Fruit fly (Drosophila melanogaster) whole organism, embryonic: ENCODE measurements around the gene MED18.
A peak's percentile ranks its signal among the peaks of the same experiment; 100 is the strongest.

Experiments
- Ada2b ChIP-seq: fragments of 200-800 bp; sonication (Bioruptor generic); IDR thresholded peaks from 2 replicates; pipeline ENCODE4 v1.3.6; 2022; ENCODE audit warnings: missing biosample characterization, missing genetic modification characterization
- Atf6 ChIP-seq: fragments of 200-800 bp; sonication (Bioruptor generic); IDR thresholded peaks from 2 replicates; pipeline ENCODE4 v1.3.6; 2022; ENCODE audit warnings: missing biosample characterization, missing genetic modification characterization
- CG11504 ChIP-seq: fragments of 200-800 bp; sonication (Bioruptor generic); optimal IDR thresholded peaks from 3 replicates; lab custom pipeline; 2019; ENCODE audit warnings: missing biosample characterization, mild to moderate bottlenecking, missing genetic modification characterization, moderate library complexity
- CG12942 ChIP-seq: fragments of 200-800 bp; sonication (Bioruptor generic); optimal IDR thresholded peaks from 3 replicates; lab custom pipeline; 2016; ENCODE audit warnings: missing biosample characterization, missing genetic modification characterization
- CG13296 ChIP-seq: fragments of 200-800 bp; sonication (Bioruptor generic); optimal IDR thresholded peaks from 3 replicates; lab custom pipeline; 2018; ENCODE audit warnings: missing biosample characterization, mild to moderate bottlenecking, missing genetic modification characterization
- CG13624 ChIP-seq: fragments of 200-800 bp; sonication (Bioruptor generic); optimal IDR thresholded peaks from 2 replicates; lab custom pipeline; 2016; ENCODE audit warnings: missing biosample characterization, missing genetic modification characterization
- CG14014 ChIP-seq: fragments of 200-800 bp; sonication (Bioruptor generic); IDR thresholded peaks from 2 replicates; pipeline ENCODE4 v1.3.6; 2022; ENCODE audit warnings: missing biosample characterization, missing genetic modification characterization
- CG14710 ChIP-seq: fragments of 200-800 bp; sonication (Bioruptor generic); optimal IDR thresholded peaks from 3 replicates; lab custom pipeline; 2019; ENCODE audit warnings: missing biosample characterization, mild to moderate bottlenecking, missing genetic modification characterization, moderate library complexity
- CG14860 ChIP-seq: fragments of 200-800 bp; sonication (Bioruptor generic); IDR thresholded peaks from 3 replicates; pipeline ENCODE4 v1.3.6; 2022; ENCODE audit warnings: missing biosample characterization, missing genetic modification characterization; ENCODE audit not compliant: partially characterized antibody
- CG15479 ChIP-seq: fragments of 200-800 bp; sonication (Bioruptor generic); optimal IDR thresholded peaks from 3 replicates; lab custom pipeline; 2019; ENCODE audit warnings: missing biosample characterization, mild to moderate bottlenecking, missing genetic modification characterization, moderate library complexity
- CG17829 ChIP-seq: fragments of 200-800 bp; optimal IDR thresholded peaks from 2 replicates; lab custom pipeline; 2019; ENCODE audit warnings: missing biosample characterization, mild to moderate bottlenecking, missing genetic modification characterization, moderate library complexity
- CG18262 ChIP-seq: fragments of 200-800 bp; optimal IDR thresholded peaks from 3 replicates; lab custom pipeline; 2019; ENCODE audit warnings: missing biosample characterization, mild to moderate bottlenecking, missing genetic modification characterization, moderate library complexity
- CG2202 ChIP-seq: fragments of 200-800 bp; sonication (Bioruptor generic); optimal IDR thresholded peaks from 2 replicates; lab custom pipeline; 2018; ENCODE audit warnings: missing biosample characterization, mild to moderate bottlenecking, missing genetic modification characterization
- CG2678 ChIP-seq: fragments of 200-800 bp; sonication (Bioruptor generic); optimal IDR thresholded peaks from 3 replicates; lab custom pipeline; 2019; ENCODE audit warnings: missing biosample characterization, mild to moderate bottlenecking, missing genetic modification characterization, moderate library complexity
- CG3065 ChIP-seq: fragments of 200-800 bp; sonication (Bioruptor generic); optimal IDR thresholded peaks from 2 replicates; lab custom pipeline; 2016; ENCODE audit warnings: missing biosample characterization, missing genetic modification characterization
- CG4854 ChIP-seq: fragments of 200-800 bp; sonication (Bioruptor generic); optimal IDR thresholded peaks from 2 replicates; lab custom pipeline; 2016; ENCODE audit warnings: missing biosample characterization, missing genetic modification characterization, inconsistent platforms
- CG7928 ChIP-seq: fragments of 200-800 bp; sonication (Bioruptor generic); optimal IDR thresholded peaks from 2 replicates; lab custom pipeline; 2017; ENCODE audit warnings: missing biosample characterization, mild to moderate bottlenecking, missing genetic modification characterization
- CG7963 ChIP-seq: fragments of 200-800 bp; sonication (Bioruptor generic); IDR thresholded peaks from 3 replicates; pipeline ENCODE4 v1.3.6; 2022; ENCODE audit warnings: missing biosample characterization, missing genetic modification characterization; ENCODE audit not compliant: partially characterized antibody
- CkIIα-i1 ChIP-seq: fragments of 200-800 bp; sonication (Bioruptor generic); IDR thresholded peaks from 2 replicates; pipeline ENCODE4 v1.3.6; 2022; ENCODE audit warnings: missing biosample characterization, missing genetic modification characterization
- D ChIP-seq, 2 experiments: fragments of 200-800 bp in 1 of 2; fragments of >200 bp in 1 of 2; sonication (Bioruptor generic) in 1 of 2; optimal IDR thresholded peaks; 2 replicates in 1 of 2; 3 replicates in 1 of 2; lab custom pipeline; 2017; ENCODE audit warnings: mild to moderate bottlenecking in 1 of 2, missing biosample characterization in 1 of 2, missing genetic modification characterization in 1 of 2, missing genetic modification reagents in 1 of 2
- Dll ChIP-seq: fragments of 200-800 bp; sonication (Bioruptor generic); IDR thresholded peaks from 4 replicates; pipeline ENCODE4 v1.3.6; 2022; ENCODE audit warnings: missing biosample characterization, missing genetic modification characterization; ENCODE audit not compliant: partially characterized antibody
- Dp ChIP-seq: fragments of 200-800 bp; sonication (Bioruptor generic); optimal IDR thresholded peaks from 2 replicates; lab custom pipeline; 2018; ENCODE audit warnings: missing biosample characterization, mild to moderate bottlenecking, missing genetic modification characterization, moderate library complexity
- E2f2 ChIP-seq: fragments of 200-800 bp; sonication (Bioruptor generic); IDR thresholded peaks from 2 replicates; pipeline ENCODE4 v1.3.6; 2022; ENCODE audit warnings: missing biosample characterization, missing genetic modification characterization
- HmgZ ChIP-seq: fragments of 200-800 bp; sonication (Bioruptor generic); optimal IDR thresholded peaks from 2 replicates; lab custom pipeline; 2018; ENCODE audit warnings: missing biosample characterization, mild to moderate bottlenecking, missing genetic modification characterization
- Kr ChIP-seq: fragments of 200-800 bp; sonication (Bioruptor generic); optimal IDR thresholded peaks from 2 replicates; lab custom pipeline; 2017; ENCODE audit warnings: missing biosample characterization, mild to moderate bottlenecking, missing genetic modification characterization
- MBD-R2 ChIP-seq: fragments of 200-800 bp; sonication (Bioruptor generic); IDR thresholded peaks from 2 replicates; pipeline ENCODE4 v1.3.6; 2022; ENCODE audit warnings: missing biosample characterization, missing genetic modification characterization
- MESR4 ChIP-seq: fragments of 200-800 bp; sonication (Bioruptor generic); optimal IDR thresholded peaks from 2 replicates; lab custom pipeline; 2018; ENCODE audit warnings: missing biosample characterization, mild to moderate bottlenecking, missing genetic modification characterization, moderate library complexity
- Nf-YB ChIP-seq: fragments of 200-800 bp; sonication (Bioruptor generic); optimal IDR thresholded peaks from 3 replicates; lab custom pipeline; 2019; ENCODE audit warnings: missing biosample characterization, mild to moderate bottlenecking, missing genetic modification characterization, moderate library complexity
- Nf-YC ChIP-seq: fragments of 200-800 bp; optimal IDR thresholded peaks from 3 replicates; lab custom pipeline; 2019; ENCODE audit warnings: missing biosample characterization, mild to moderate bottlenecking, missing genetic modification characterization, moderate library complexity
- YL-1 ChIP-seq: fragments of 200-800 bp; sonication (Bioruptor generic); optimal IDR thresholded peaks from 3 replicates; lab custom pipeline; 2017; ENCODE audit warnings: missing biosample characterization, mild to moderate bottlenecking, missing genetic modification characterization
- al ChIP-seq: fragments of 200-800 bp; sonication (Bioruptor generic); IDR thresholded peaks from 2 replicates; pipeline ENCODE4 v1.3.6; 2022; ENCODE audit warnings: missing biosample characterization, missing genetic modification characterization
- bigmax ChIP-seq: fragments of 200-800 bp; sonication (Bioruptor generic); optimal IDR thresholded peaks from 2 replicates; lab custom pipeline; 2018; ENCODE audit warnings: missing biosample characterization, mild to moderate bottlenecking, missing genetic modification characterization
- dimm ChIP-seq: fragments of 200-800 bp; sonication (Bioruptor generic); IDR thresholded peaks from 2 replicates; pipeline ENCODE4 v1.3.6; 2022; ENCODE audit warnings: missing biosample characterization, missing genetic modification characterization
- dmrt99B ChIP-seq: fragments of 200-800 bp; sonication (Bioruptor generic); optimal IDR thresholded peaks from 2 replicates; lab custom pipeline; 2018; ENCODE audit warnings: missing biosample characterization, mild to moderate bottlenecking, missing genetic modification characterization, moderate library complexity
- ems ChIP-seq: fragments of 200-800 bp; sonication (Bioruptor generic); optimal IDR thresholded peaks from 3 replicates; lab custom pipeline; 2016; ENCODE audit warnings: missing biosample characterization, missing genetic modification characterization
- gfzf ChIP-seq: fragments of 200-800 bp; sonication (Bioruptor generic); optimal IDR thresholded peaks from 2 replicates; lab custom pipeline; 2016; ENCODE audit warnings: missing biosample characterization, mild to moderate bottlenecking, missing genetic modification characterization, moderate library complexity
- gsb-n ChIP-seq: fragments of 200-800 bp; sonication (Bioruptor generic); optimal IDR thresholded peaks from 3 replicates; lab custom pipeline; 2018; ENCODE audit warnings: missing biosample characterization, mild to moderate bottlenecking, missing genetic modification characterization
- knrl ChIP-seq: fragments of 200-800 bp; sonication (Bioruptor generic); IDR thresholded peaks from 3 replicates; pipeline ENCODE4 v1.3.6; 2022; ENCODE audit warnings: missing biosample characterization, missing genetic modification characterization; ENCODE audit not compliant: partially characterized antibody
- luna ChIP-seq: fragments of 200-800 bp; sonication (Bioruptor generic); optimal IDR thresholded peaks from 2 replicates; lab custom pipeline; 2016; ENCODE audit warnings: missing biosample characterization, missing genetic modification characterization
- mam ChIP-seq: fragments of 200-800 bp; sonication (Bioruptor generic); optimal IDR thresholded peaks from 3 replicates; lab custom pipeline; 2016; ENCODE audit warnings: missing biosample characterization, missing genetic modification characterization
- pan ChIP-seq, 4 experiments: fragments of >200 bp in 3 of 4; fragments of 200-800 bp in 1 of 4; sonication (Bioruptor generic) in 1 of 4; optimal IDR thresholded peaks in 3 of 4; IDR thresholded peaks in 1 of 4; 2 replicates each; pipeline versions ENCODE4 v1.3.6 to Lab custom; 2017 to 2022; ENCODE audit warnings: missing biosample characterization in 2 of 4, missing genetic modification characterization in 2 of 4, mixed read lengths in 1 of 4
- pum ChIP-seq: fragments of 200-800 bp; sonication (Bioruptor generic); optimal IDR thresholded peaks from 2 replicates; lab custom pipeline; 2016; ENCODE audit warnings: missing biosample characterization, missing genetic modification characterization
- schlank ChIP-seq: fragments of 200-800 bp; sonication (Bioruptor generic); optimal IDR thresholded peaks from 2 replicates; lab custom pipeline; 2018; ENCODE audit warnings: missing biosample characterization, mild to moderate bottlenecking, missing genetic modification characterization
- sens ChIP-seq: fragments of 200-800 bp; sonication (Bioruptor generic); peaks from one replicate; lab custom pipeline; 2016; ENCODE audit warnings: missing biosample characterization, missing genetic modification characterization
- so ChIP-seq: fragments of 200-800 bp; sonication (Bioruptor generic); IDR thresholded peaks from 3 replicates; pipeline ENCODE4 v1.3.6; 2022; ENCODE audit warnings: missing biosample characterization, missing genetic modification characterization
- sqz ChIP-seq: fragments of 200-800 bp; sonication (Bioruptor generic); optimal IDR thresholded peaks from 3 replicates; lab custom pipeline; 2018; ENCODE audit warnings: missing biosample characterization, mild to moderate bottlenecking, missing genetic modification characterization
- toy ChIP-seq: fragments of 200-800 bp; sonication (Bioruptor generic); IDR thresholded peaks from 2 replicates; pipeline ENCODE4 v1.3.6; 2022; ENCODE audit warnings: missing biosample characterization, missing genetic modification characterization
- vfl ChIP-seq: fragments of 200-800 bp; sonication (Bioruptor generic); optimal IDR thresholded peaks from 2 replicates; lab custom pipeline; 2016; ENCODE audit warnings: missing biosample characterization, missing genetic modification characterization
- zen ChIP-seq: fragments of 200-800 bp; sonication (Bioruptor generic); optimal IDR thresholded peaks from 3 replicates; lab custom pipeline; 2018; ENCODE audit warnings: missing biosample characterization, mild to moderate bottlenecking, missing genetic modification characterization, moderate library complexity

MED18 gene

DNA sequence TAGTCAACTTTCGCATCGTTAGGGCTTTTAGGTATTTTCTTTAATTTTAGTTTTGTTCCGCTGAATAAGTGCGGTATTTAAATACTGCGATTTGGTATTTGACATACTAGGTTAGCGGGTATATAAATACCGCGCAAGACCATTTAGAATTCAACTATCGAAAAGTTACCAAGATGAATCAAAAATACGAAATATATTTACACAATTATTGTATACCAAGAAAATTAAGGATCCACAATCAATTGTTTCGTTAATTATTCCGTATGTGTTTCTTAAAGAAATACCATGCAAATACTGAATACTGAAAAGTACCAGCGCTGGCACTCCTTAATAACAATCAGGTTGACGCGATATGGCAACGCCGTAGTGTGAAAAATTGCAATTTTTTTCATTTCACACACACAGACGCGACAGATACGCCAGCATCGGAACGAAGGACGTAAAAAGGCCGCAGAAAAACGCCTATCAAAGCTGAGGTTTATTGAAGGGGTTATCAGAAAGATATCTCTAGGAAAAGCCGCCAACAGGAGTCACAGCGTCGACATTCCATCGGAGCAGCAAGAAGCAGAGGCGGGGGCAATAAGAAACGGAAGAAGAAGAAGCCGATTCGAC, 7.9 kb downstream of the MED18 start, which contains the start of the genes Pgam5 and Vps26 (continued):
- TF ChIP-seq dmrt99B (no peak), CG17829 (tag; lab: Kevin White, UChicago) (no peak), CG14710 (tag; lab: Kevin White, UChicago) (peak; percentile 52), Nf-YB (GFP tag; lab: Kevin White, UChicago) (no peak), knrl (GFP tag; lab: Robert Waterston, UW) (no peak), Dll (GFP tag; lab: Robert Waterston, UW) (0 out of 4 replicates have a peak, but pooled peaks have one; percentile 21), sens (GFP tag; lab: Kevin White, UChicago) (peak; percentile 49), Kr (GFP tag; lab: Kevin White, UChicago) (no peak), Atf6 (GFP tag; lab: Robert Waterston, UW) (no peak), Dp (GFP tag; lab: Kevin White, UChicago) (peak; percentile 21), CG7928 (GFP tag; lab: Kevin White, UChicago) (no peak), CG13296 (no peak), luna (GFP tag; lab: Kevin White, UChicago) (no peak), bigmax (GFP tag; lab: Kevin White, UChicago) (no peak), vfl (GFP tag; lab: Kevin White, UChicago) (no peak), mam (GFP tag; lab: Kevin White, UChicago) (no peak), Nf-YC (peak; percentile 12), CG14014 (GFP tag; lab: Robert Waterston, UW) (no peak), CG12942 (GFP tag; lab: Kevin White, UChicago) (no peak), YL-1 (GFP tag; lab: Kevin White, UChicago) (peak; percentile 72), CG7963 (GFP tag; lab: Robert Waterston, UW) (no peak), CG14860 (GFP tag; lab: Robert Waterston, UW) (no peak), MESR4 (peak; percentile 76), CG18262 (no peak), pan (optimal IDR thresholded peaks at IDR 0.05; lab: Kevin White, UChicago) (no peak), pan (GFP tag; optimal IDR thresholded peaks at IDR 0.05 in 1 of 2, IDR thresholded peaks at IDR 0.05 in 1 of 2) (no peak), CG15479 (no peak), ems (no peak), CG4854 (GFP tag; lab: Kevin White, UChicago) (no peak), MBD-R2 (GFP tag; lab: Robert Waterston, UW) (peak; percentile 22), Ada2b (GFP tag; lab: Robert Waterston, UW) (no peak), CG2678 (tag; lab: Kevin White, UChicago) (no peak), pum (GFP tag; lab: Kevin White, UChicago) (no peak), toy (no peak), CG2202 (no peak), so (GFP tag; lab: Robert Waterston, UW) (no peak), CG3065 (GFP tag; lab: Kevin White, UChicago) (no peak), zen (tag; lab: Kevin White, UChicago) (peak; percentile 26), gsb-n (peak; percentile 71), schlank (tag; lab: Kevin White, UChicago) (no peak), CkIIα-i1 (GFP tag; lab: Robert Waterston, UW) (no peak), dimm (GFP tag; lab: Robert Waterston, UW) (no peak), gfzf (GFP tag; lab: Kevin White, UChicago) (peak; percentile 67), D (optimal IDR thresholded peaks at IDR 0.05; lab: Kevin White, UChicago) (no peak), D (GFP tag; optimal IDR thresholded peaks at IDR 0.05; lab: Kevin White, UChicago) (no peak), E2f2 (GFP tag; lab: Robert Waterston, UW) (peak; percentile 19; the same call in 1 of the 2 replicates), CG11504 (tag; lab: Kevin White, UChicago) (no peak), HmgZ (tag; lab: Kevin White, UChicago) (no peak), CG13624 (peak; percentile 21), sqz (GFP tag; lab: Kevin White, UChicago) (peak; percentile 97), al (GFP tag; lab: Robert Waterston, UW) (no peak)
